Fruit fly (Drosophila melanogaster) whole organism, adult: ENCODE measurements around the gene Argk1.

Experiments
- CG11617 ChIP-seq: fragments of 200-800 bp; sonication (Bioruptor generic); optimal IDR thresholded peaks from 2 replicates; lab custom pipeline; 2017; ENCODE audit warnings: mild to moderate bottlenecking, missing biosample characterization, missing genetic modification reagents, missing genetic modification characterization
- CG33017 ChIP-seq: fragments of 200-800 bp; sonication (Bioruptor generic); optimal IDR thresholded peaks from 2 replicates; lab custom pipeline; 2018; ENCODE audit warnings: missing biosample characterization, mild to moderate bottlenecking, missing genetic modification characterization, moderate library complexity
- CG7101 ChIP-seq: fragments of 200-800 bp; sonication (Bioruptor generic); optimal IDR thresholded peaks from 2 replicates; lab custom pipeline; 2018; ENCODE audit warnings: missing biosample characterization, mild to moderate bottlenecking, missing genetic modification characterization, moderate library complexity
- Clk ChIP-seq: fragments of 200-800 bp; sonication (Bioruptor generic); optimal IDR thresholded peaks from 2 replicates; lab custom pipeline; 2017; ENCODE audit warnings: missing biosample characterization, missing genetic modification characterization
- Mnt ChIP-seq: fragments of 200-800 bp; sonication (Bioruptor generic); optimal IDR thresholded peaks from 2 replicates; lab custom pipeline; 2016; ENCODE audit warnings: missing biosample characterization, mild to moderate bottlenecking, missing genetic modification characterization
- cnc ChIP-seq, 2 experiments: fragments of >200 bp; optimal IDR thresholded peaks; 2 replicates each; lab custom pipeline; 2017
- kay ChIP-seq: fragments of 200-800 bp; sonication (Bioruptor generic); peaks from one replicate; lab custom pipeline; 2016; ENCODE audit warnings: missing biosample characterization, missing genetic modification characterization, borderline replicate concordance
- ovo ChIP-seq: fragments of 200-800 bp; sonication (Bioruptor generic); optimal IDR thresholded peaks from 2 replicates; lab custom pipeline; 2016; ENCODE audit warnings: missing biosample characterization, missing genetic modification characterization
- pad ChIP-seq: fragments of 200-800 bp; sonication (Bioruptor generic); optimal IDR thresholded peaks from 3 replicates; lab custom pipeline; 2017; ENCODE audit warnings: missing biosample characterization, missing genetic modification characterization, mild to moderate bottlenecking, moderate library complexity, missing genetic modification reagents
- tj ChIP-seq: fragments of 200-800 bp; sonication (Bioruptor generic); optimal IDR thresholded peaks from 3 replicates; lab custom pipeline; 2017; ENCODE audit warnings: missing biosample characterization, mild to moderate bottlenecking, missing genetic modification characterization, moderate library complexity
- toe ChIP-seq: fragments of 200-800 bp; sonication (Bioruptor generic); optimal IDR thresholded peaks from 2 replicates; lab custom pipeline; 2016; ENCODE audit warnings: missing biosample characterization, missing genetic modification characterization

DNA sequence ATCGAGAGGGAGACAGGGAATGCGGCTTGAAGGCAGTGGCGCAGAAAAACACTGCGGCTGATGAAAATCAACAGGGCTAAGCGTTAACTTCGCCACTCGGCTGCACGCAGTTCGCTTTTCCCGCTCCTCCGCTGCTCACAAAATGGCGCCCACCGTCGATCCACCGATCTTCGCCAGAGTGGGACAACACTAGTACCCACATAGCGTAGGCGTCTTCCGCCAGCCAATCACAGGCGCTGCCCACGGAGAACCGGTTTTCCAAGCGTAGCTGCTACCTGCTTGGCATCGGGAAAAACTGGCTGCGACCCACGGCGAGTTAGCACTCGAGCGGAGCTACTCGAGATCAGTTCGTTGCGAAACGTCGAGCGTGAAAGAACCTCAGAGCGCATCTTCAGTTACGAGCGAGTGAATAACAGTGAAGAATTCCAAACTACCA is 24.8 kb downstream of the Argk1 start, which contains the start of gene Doc1:
- TF ChIP-seq pad (GFP tag; lab: Kevin White, UChicago) (no peak), Clk (GFP tag; lab: Kevin White, UChicago) (no peak), cnc (optimal IDR thresholded peaks at IDR 0.05; lab: Kevin White, UChicago) (no peak), ovo (no peak), CG33017 (no peak), toe (GFP tag; lab: Kevin White, UChicago) (no peak), tj (GFP tag; lab: Kevin White, UChicago) (no peak), CG7101 (tag; lab: Kevin White, UChicago) (no peak), Mnt (no peak), kay (no peak), CG11617 (GFP tag; lab: Kevin White, UChicago) (no peak)
